Worm (Caenorhabditis elegans): ENCODE data around the gene dhhc-6.

DNA sequence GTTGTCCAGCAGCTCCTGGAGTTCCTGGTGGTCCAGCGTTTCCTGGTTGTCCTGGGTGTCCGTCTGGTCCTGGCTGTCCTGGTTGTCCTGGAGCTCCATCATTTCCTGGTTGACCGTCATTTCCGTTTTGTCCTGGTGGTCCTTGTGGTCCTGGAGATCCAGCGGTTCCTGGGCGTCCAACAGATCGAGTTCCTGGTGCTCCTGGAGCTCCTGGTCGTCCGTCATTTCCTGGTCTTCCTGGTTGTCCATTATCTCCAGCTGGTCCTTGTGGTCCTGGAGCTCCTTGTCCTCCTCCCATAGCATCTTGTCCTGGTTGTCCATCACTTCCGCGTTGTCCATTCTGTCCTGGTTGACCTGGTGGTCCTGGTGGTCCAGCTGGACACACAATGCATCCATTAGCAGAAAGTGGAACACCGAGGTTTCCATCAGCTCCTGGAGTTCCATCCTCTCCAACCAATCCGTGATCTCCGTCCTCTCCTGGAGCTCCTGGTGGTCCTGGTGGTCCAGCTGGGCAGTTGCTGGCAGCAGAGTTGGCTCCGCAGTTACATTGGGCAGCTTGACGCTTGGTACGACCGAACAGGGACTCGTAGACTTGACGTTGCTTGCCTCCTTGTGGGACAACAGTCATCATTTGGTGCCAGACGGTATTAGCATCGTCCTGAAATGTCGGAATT, 15.6 kb upstream of the dhhc-6 start:
- no peak for TF ChIP-seq ztf-11 (tag; optimal IDR thresholded peaks at IDR 0.05)
- TF ChIP-seq ama-1 (optimal IDR thresholded peaks at IDR 0.05): no peak
- TF ChIP-seq lir-3 (tag; optimal IDR thresholded peaks at IDR 0.05): no peak
- TF ChIP-seq mep-1 (tag; optimal IDR thresholded peaks at IDR 0.05): no peak
- TF ChIP-seq snpc-4 (tag; optimal IDR thresholded peaks at IDR 0.05): no peak
- no peak for TF ChIP-seq ceh-20 (GFP tag; IDR thresholded peaks at IDR 0.05)
